Fruit fly (Drosophila melanogaster): ENCODE data around the gene NSD.

Gene NSD

DNA sequence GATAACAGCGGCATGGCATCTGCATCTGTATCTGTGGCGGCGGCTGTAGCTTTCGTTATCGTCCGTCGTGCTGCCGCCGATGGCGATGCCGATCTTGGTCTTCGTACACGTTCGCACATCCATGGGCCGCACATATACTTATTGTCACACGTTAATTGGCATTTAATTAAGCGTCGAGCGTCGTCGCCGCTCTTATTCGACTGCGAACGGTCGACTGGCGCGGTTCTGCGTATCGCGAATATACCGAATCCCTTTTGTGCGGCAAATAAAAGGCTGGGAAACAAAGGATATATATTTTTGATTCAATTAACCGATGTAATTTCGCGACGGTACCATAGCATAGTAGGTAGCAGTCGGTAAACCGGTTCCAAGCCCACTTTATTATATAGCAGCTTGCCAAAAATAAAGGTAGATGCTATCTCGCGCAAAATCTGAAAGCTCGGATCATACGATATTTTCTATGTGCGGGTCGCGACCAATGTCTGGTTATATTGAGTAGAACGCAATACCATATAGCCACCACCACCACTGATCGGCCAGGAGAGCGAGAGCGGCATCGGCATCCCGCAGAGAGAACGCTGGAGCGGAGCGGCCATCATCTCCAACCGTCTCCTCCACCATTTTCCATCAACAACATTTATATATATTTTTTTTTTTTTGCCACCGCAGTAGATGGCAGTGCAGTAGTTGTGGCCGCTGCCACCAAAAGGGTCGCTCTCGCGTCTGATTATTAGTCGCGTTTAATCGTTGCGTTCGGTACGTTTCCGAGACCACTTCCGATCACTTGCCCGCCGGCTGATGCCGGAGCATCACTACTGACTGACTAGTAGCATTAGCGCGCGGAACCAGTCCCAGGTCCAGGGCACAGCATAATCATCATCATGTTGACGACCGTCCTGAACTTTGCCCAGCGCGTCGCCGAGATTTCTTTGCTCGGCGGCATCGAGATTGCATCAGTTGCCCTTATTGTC, 12.4 kb downstream of the NSD start, which contains the start of gene mino (continued):
- peak; percentile 16 for TF ChIP-seq HHEX (GFP tag; optimal IDR thresholded peaks at IDR 0.05)
- TF ChIP-seq CG11723 (GFP tag; optimal IDR thresholded peaks at IDR 0.05): no peak
- TF ChIP-seq H15 (GFP tag; IDR thresholded peaks at IDR 0.05): no peak
- 0 out of 3 replicates have a peak, but pooled peaks have one; percentile 15 for TF ChIP-seq ci (GFP tag; IDR thresholded peaks at IDR 0.05)
- peak; percentile 33; the same call in 1 of the 2 replicates for TF ChIP-seq rib (GFP tag; IDR thresholded peaks at IDR 0.05)
- TF ChIP-seq CG18262 (tag; optimal IDR thresholded peaks at IDR 0.05): no peak
- 0 out of 3 replicates have a peak, but pooled peaks have one; percentile 11 for TF ChIP-seq knrl (GFP tag; IDR thresholded peaks at IDR 0.05; ENCODE audit: partially characterized antibody)
- TF ChIP-seq sqz (GFP tag; optimal IDR thresholded peaks at IDR 0.05): peak; percentile 22
- TF ChIP-seq bsh (GFP tag; optimal IDR thresholded peaks at IDR 0.05): no peak
- TF ChIP-seq ken (GFP tag; IDR thresholded peaks at IDR 0.05): 0 out of 3 replicates have a peak, but pooled peaks have one; percentile 21
- no peak for TF ChIP-seq Elba2 (GFP tag; optimal IDR thresholded peaks at IDR 0.05)
- TF ChIP-seq sug (tag; optimal IDR thresholded peaks at IDR 0.05): peak; percentile 70
- peak; percentile 7 for TF ChIP-seq CG18599 (GFP tag; optimal IDR thresholded peaks at IDR 0.05)
- TF ChIP-seq Adf1 (GFP tag; IDR thresholded peaks at IDR 0.05): peak; percentile 40; the same call in 1 of the 2 replicates
- TF ChIP-seq Pdp1 (GFP tag; optimal IDR thresholded peaks at IDR 0.05): no peak
- peak; percentile 94 for TF ChIP-seq nom (GFP tag; optimal IDR thresholded peaks at IDR 0.05)
- TF ChIP-seq CG1024 (GFP tag; IDR thresholded peaks at IDR 0.05): no peak
- peak; percentile 67 for TF ChIP-seq CG7987 (GFP tag; optimal IDR thresholded peaks at IDR 0.05)
- peak; percentile 24 for TF ChIP-seq Meics (GFP tag; optimal IDR thresholded peaks at IDR 0.05)
- no peak for TF ChIP-seq CG6683 (GFP tag; optimal IDR thresholded peaks at IDR 0.05)
- TF ChIP-seq gro (GFP tag; optimal IDR thresholded peaks at IDR 0.05): peak; percentile 11

DNA sequence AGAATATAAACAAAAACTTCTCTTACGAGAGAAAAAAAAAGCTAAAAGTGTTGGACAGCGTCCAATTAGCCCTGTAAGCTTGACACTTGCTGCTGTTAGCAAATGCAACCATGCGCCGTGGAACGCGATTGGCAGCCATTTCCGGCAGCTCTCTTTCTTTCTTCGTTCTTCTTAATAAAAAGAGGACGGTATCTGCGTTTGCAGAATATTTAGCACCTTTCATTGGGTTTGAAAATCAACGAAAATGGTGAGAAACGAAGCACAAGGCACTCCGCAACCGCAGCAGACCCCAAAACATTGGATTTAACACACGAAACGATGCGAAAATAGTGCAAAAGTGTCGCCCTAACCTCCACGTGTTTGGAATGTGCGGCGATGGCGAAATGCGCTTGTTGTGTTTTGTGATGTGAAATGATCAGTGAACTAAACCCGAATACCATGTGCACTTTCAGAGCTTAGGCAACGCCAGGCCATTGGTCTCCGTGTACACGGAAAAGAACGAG, 14.9 kb downstream of the NSD start, which contains the start of gene RpL4:
RpL4 (plus strand) TSS at position 149 of the 503 bp plus-strand sequence.
- TF ChIP-seq CG13775 (GFP tag; optimal IDR thresholded peaks at IDR 0.05) (peak; percentile 95), hkb (optimal IDR thresholded peaks at IDR 0.05) (no peak), hkb (GFP tag; IDR thresholded peaks at IDR 0.05) (peak; percentile 84), CG17802 (tag; optimal IDR thresholded peaks at IDR 0.05) (peak; percentile 71), gt (GFP tag; IDR thresholded peaks at IDR 0.05) (no peak), CG14860 (GFP tag; IDR thresholded peaks at IDR 0.05; ENCODE audit: partially characterized antibody) (no peak), CG10267 (tag; optimal IDR thresholded peaks at IDR 0.05) (peak; percentile 90), BtbVII (GFP tag; optimal IDR thresholded peaks at IDR 0.05) (peak; percentile 87), sima (GFP tag; optimal IDR thresholded peaks at IDR 0.05) (peak; percentile 8), CG7928 (GFP tag; optimal IDR thresholded peaks at IDR 0.05) (peak; percentile 56), Atf6 (GFP tag; IDR thresholded peaks at IDR 0.05) (peak; percentile 77), Chrac-16 (GFP tag; optimal IDR thresholded peaks at IDR 0.05) (peak; percentile 53), crol (GFP tag; IDR thresholded peaks at IDR 0.05) (peak; percentile 38; the same call in 1 of the 2 replicates), peb (GFP tag; IDR thresholded peaks at IDR 0.05) (no peak), CG8290 (GFP tag; optimal IDR thresholded peaks at IDR 0.05) (peak; percentile 85), CG8290 (tag; optimal IDR thresholded peaks at IDR 0.05) (peak; percentile 86 to 91), sqz (GFP tag; optimal IDR thresholded peaks at IDR 0.05) (peak; percentile 90), CG17328 (GFP tag; IDR thresholded peaks at IDR 0.05) (peak; percentile 91), h (optimal IDR thresholded peaks at IDR 0.05) (no peak), CG11093 (GFP tag; IDR thresholded peaks at IDR 0.05) (no peak), Abd-B (GFP tag; optimal IDR thresholded peaks at IDR 0.05) (no peak), bsh (GFP tag; optimal IDR thresholded peaks at IDR 0.05) (peak; percentile 5 to 77), CG9817 (tag; optimal IDR thresholded peaks at IDR 0.05) (peak; percentile 72), CG10209 (GFP tag; optimal IDR thresholded peaks at IDR 0.05) (peak; percentile 91), ac (GFP tag; optimal IDR thresholded peaks at IDR 0.05) (peak; percentile 84), hth (optimal IDR thresholded peaks at IDR 0.05) (no peak), Meics (GFP tag; optimal IDR thresholded peaks at IDR 0.05) (peak; percentile 93), Tbp (GFP tag; optimal IDR thresholded peaks at IDR 0.05) (peak; percentile 6), twi (tag; optimal IDR thresholded peaks at IDR 0.05) (peak; percentile 51), pum (GFP tag; optimal IDR thresholded peaks at IDR 0.05) (peak; percentile 51)
